Worm (Caenorhabditis elegans) whole organism, L3 larva: Measurements from ENCODE around the gene C47E8.1.

Source experiments
- ZK546.5 ChIP-seq: sonication (generic microtip); optimal IDR thresholded peaks from 2 replicates; lab custom pipeline; 2017; ENCODE audit warnings: missing biosample characterization, missing genetic modification characterization
- ceh-16 ChIP-seq: sonication (generic microtip); optimal IDR thresholded peaks from 2 replicates; lab custom pipeline; 2017; ENCODE audit warnings: missing biosample characterization, missing genetic modification characterization
- ceh-9 ChIP-seq: sonication (generic microtip); optimal IDR thresholded peaks from 2 replicates; lab custom pipeline; 2018; ENCODE audit warnings: missing biosample characterization, missing genetic modification characterization
- egl-27 ChIP-seq: sonication (generic microtip); optimal IDR thresholded peaks from 4 replicates; lab custom pipeline; 2017; ENCODE audit warnings: missing biosample characterization, missing genetic modification reagents, missing genetic modification characterization
- elt-1 ChIP-seq: fragments of 150-350 bp; optimal IDR thresholded peaks from 2 replicates; lab custom pipeline; 2014; ENCODE audit warnings: missing biosample characterization, missing genetic modification characterization
- elt-2 ChIP-seq: sonication (generic microtip); optimal IDR thresholded peaks from 2 replicates; lab custom pipeline; 2016; ENCODE audit warnings: missing genetic modification reagents, mild to moderate bottlenecking, missing genetic modification characterization, missing compliant biosample characterization
- mml-1 ChIP-seq: fragments of 150-350 bp; sonication (generic microtip); optimal IDR thresholded peaks from 3 replicates; lab custom pipeline; 2014; ENCODE audit warnings: missing biosample characterization, missing genetic modification characterization
- nhr-11 ChIP-seq: fragments of 150-350 bp; optimal IDR thresholded peaks from 2 replicates; lab custom pipeline; 2014; ENCODE audit warnings: missing biosample characterization, missing genetic modification characterization
- nhr-237 ChIP-seq: fragments of 150-350 bp; optimal IDR thresholded peaks from 2 replicates; lab custom pipeline; 2014; ENCODE audit warnings: missing biosample characterization, missing genetic modification characterization
- nhr-76 ChIP-seq: fragments of 150-350 bp; sonication (generic microtip); optimal IDR thresholded peaks from 5 replicates; lab custom pipeline; 2014; ENCODE audit warnings: missing biosample characterization, missing genetic modification characterization
- pqm-1 ChIP-seq: fragments of 150-350 bp; optimal IDR thresholded peaks from 2 replicates; lab custom pipeline; 2017; ENCODE audit warnings: missing biosample characterization, missing genetic modification characterization, inconsistent platforms

ce11 chrV:14617711-14618110 lies 48.1 kb upstream of the C47E8.1 start:
- TF ChIP-seq pqm-1 (tag; lab: Kevin White, UChicago) (no peak), ceh-9 (tag; lab: Kevin White, UChicago) (no peak), elt-2 (tag; lab: Kevin White, UChicago) (no peak), nhr-76 (tag; lab: Kevin White, UChicago) (no peak), ZK546.5 (tag; lab: Kevin White, UChicago) (no peak), nhr-237 (tag; lab: Kevin White, UChicago) (no peak), nhr-11 (no peak), mml-1 (tag; lab: Kevin White, UChicago) (no peak), egl-27 (tag; lab: Kevin White, UChicago) (no peak), elt-1 (no peak), ceh-16 (tag; lab: Kevin White, UChicago) (no peak)
